Worm (Caenorhabditis elegans) whole organism, L2 larva: ENCODE measurements around the gene lem-2.

Experiments used
- fos-1 ChIP-seq: fragments of 150-350 bp; optimal IDR thresholded peaks from 2 replicates; lab custom pipeline; 2014; ENCODE audit warnings: missing biosample characterization, missing genetic modification characterization
- gmeb-1 ChIP-seq: fragments of 150-350 bp; optimal IDR thresholded peaks from 2 replicates; lab custom pipeline; 2014; ENCODE audit warnings: missing biosample characterization, missing genetic modification characterization
- lsy-2 ChIP-seq, 2 experiments: fragments of 150-350 bp in 1 of 2; sonication (generic microtip) in 1 of 2; optimal IDR thresholded peaks; 2 replicates each; lab custom pipeline; 2014 to 2017; ENCODE audit warnings: missing biosample characterization in 2 of 2, missing genetic modification characterization in 2 of 2
- mab-5 ChIP-seq: fragments of 150-350 bp; optimal IDR thresholded peaks from 2 replicates; lab custom pipeline; 2014; ENCODE audit warnings: missing biosample characterization, missing genetic modification characterization
- nhr-25 ChIP-seq: fragments of 150-350 bp; sonication (generic microtip); optimal IDR thresholded peaks from 3 replicates; lab custom pipeline; 2014; ENCODE audit warnings: missing biosample characterization, missing genetic modification characterization
- nhr-6 ChIP-seq: fragments of 150-350 bp; optimal IDR thresholded peaks from 2 replicates; lab custom pipeline; 2014; ENCODE audit warnings: missing biosample characterization, missing genetic modification characterization
- nhr-77 ChIP-seq: fragments of 150-350 bp; optimal IDR thresholded peaks from 2 replicates; lab custom pipeline; 2014; ENCODE audit warnings: missing biosample characterization, missing genetic modification characterization
- snpc-4 ChIP-seq: fragments of 150-350 bp; optimal IDR thresholded peaks from 2 replicates; lab custom pipeline; 2014; ENCODE audit warnings: missing biosample characterization, missing genetic modification characterization
- unc-62 ChIP-seq: fragments of 150-350 bp; optimal IDR thresholded peaks from 2 replicates; lab custom pipeline; 2014; ENCODE audit warnings: missing biosample characterization, missing genetic modification reagents, missing genetic modification characterization
- ztf-11 ChIP-seq: sonication (generic microtip); optimal IDR thresholded peaks from 2 replicates; lab custom pipeline; 2017; ENCODE audit warnings: missing biosample characterization, missing genetic modification characterization
- ztf-4 ChIP-seq: fragments of 150-350 bp; optimal IDR thresholded peaks from 2 replicates; lab custom pipeline; 2014; ENCODE audit warnings: missing biosample characterization, missing genetic modification characterization

ce11 chrII:14063044-14063500, at the start of gene lem-2:
- TF ChIP-seq unc-62 (GFP tag; lab: Kevin White, UChicago), result no peak
- no peak for TF ChIP-seq nhr-77 (tag; lab: Kevin White, UChicago)
- no peak for TF ChIP-seq mab-5 (tag; lab: Kevin White, UChicago)
- TF ChIP-seq fos-1, result peak; percentile 14
- peak; percentile 74 for TF ChIP-seq gmeb-1 (tag; lab: Kevin White, UChicago)
- no peak for TF ChIP-seq ztf-11 (tag; lab: Kevin White, UChicago)
- peak; percentile 50 to 78 for TF ChIP-seq lsy-2 (tag; optimal IDR thresholded peaks at IDR 0.05; lab: Kevin White, UChicago)
- peak; percentile 50 for TF ChIP-seq nhr-25 (tag; lab: Kevin White, UChicago)
- TF ChIP-seq snpc-4 (tag; lab: Kevin White, UChicago), result no peak
- no peak for TF ChIP-seq ztf-4 (tag; lab: Kevin White, UChicago)
- no peak for TF ChIP-seq nhr-6 (tag; lab: Kevin White, UChicago)
